Worm (Caenorhabditis elegans): ENCODE measurements around the gene R07E5.7.
A peak's percentile ranks its signal among the peaks of the same experiment; 100 is the strongest.

DNA sequence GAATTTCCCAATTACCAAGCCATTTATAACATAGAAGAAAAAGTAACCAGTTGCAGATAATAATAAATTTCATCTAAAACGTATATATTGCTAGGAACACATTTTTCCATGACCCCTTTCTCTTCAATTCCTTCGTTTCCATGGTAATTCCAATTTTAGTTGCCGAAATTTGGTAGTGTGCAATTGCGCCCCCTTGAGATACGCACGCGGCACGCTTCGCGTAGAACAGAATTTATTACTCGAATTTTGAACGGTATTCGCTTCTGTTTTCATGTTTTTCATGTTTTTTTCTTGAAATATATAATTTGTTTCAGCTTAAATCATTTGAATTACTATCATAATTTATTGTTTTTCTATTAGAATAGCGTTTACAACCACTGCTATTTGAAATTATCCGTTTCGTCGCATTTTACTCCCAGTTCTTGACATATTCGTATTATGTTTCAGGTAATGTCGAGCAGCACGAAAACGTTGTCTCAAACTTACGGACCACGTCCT, 14.6 kb downstream of the R07E5.7 start, which contains the start of the genes R07E5.17 and snfc-5:
- TF ChIP-seq dve-1 (tag; optimal IDR thresholded peaks at IDR 0.05; ENCODE audit: insufficient read depth): no peak
- no peak for TF ChIP-seq ztf-11 (tag; optimal IDR thresholded peaks at IDR 0.05)
- TF ChIP-seq nhr-77 (tag; optimal IDR thresholded peaks at IDR 0.05): peak; percentile 46
- TF ChIP-seq nhr-28 (tag; optimal IDR thresholded peaks at IDR 0.05): no peak
- no peak for TF ChIP-seq ceh-82 (tag; optimal IDR thresholded peaks at IDR 0.05)
- no peak for TF ChIP-seq egl-27 (tag; optimal IDR thresholded peaks at IDR 0.05)
- TF ChIP-seq vab-7 (GFP tag; IDR thresholded peaks at IDR 0.05): no peak
- peak in 1 of 2 experiments; percentile 21 for TF ChIP-seq mdl-1 (tag; optimal IDR thresholded peaks at IDR 0.05)
- TF ChIP-seq pha-4 (GFP tag; IDR thresholded peaks at IDR 0.05): no peak
- TF ChIP-seq pha-4 (tag; optimal IDR thresholded peaks at IDR 0.05): no peak
- no peak for TF ChIP-seq lin-39 (tag; optimal IDR thresholded peaks at IDR 0.05)
- no peak for TF ChIP-seq daf-12 (tag; optimal IDR thresholded peaks at IDR 0.05)
- TF ChIP-seq rbr-2 (tag; optimal IDR thresholded peaks at IDR 0.05): no peak
